Worm (Caenorhabditis elegans) whole organism, L4/young adult: ENCODE results near the gene lbp-3.

Experiments used
- W03F9.2 ChIP-seq: fragments of 150-350 bp; optimal IDR thresholded peaks from 2 replicates; lab custom pipeline; 2014; ENCODE audit warnings: missing biosample characterization, missing genetic modification characterization
- dao-5 ChIP-seq: sonication (generic microtip); optimal IDR thresholded peaks from 2 replicates; lab custom pipeline; 2016; ENCODE audit warnings: missing genotype, missing genetic modification characterization, moderate library complexity, missing compliant biosample characterization

DNA sequence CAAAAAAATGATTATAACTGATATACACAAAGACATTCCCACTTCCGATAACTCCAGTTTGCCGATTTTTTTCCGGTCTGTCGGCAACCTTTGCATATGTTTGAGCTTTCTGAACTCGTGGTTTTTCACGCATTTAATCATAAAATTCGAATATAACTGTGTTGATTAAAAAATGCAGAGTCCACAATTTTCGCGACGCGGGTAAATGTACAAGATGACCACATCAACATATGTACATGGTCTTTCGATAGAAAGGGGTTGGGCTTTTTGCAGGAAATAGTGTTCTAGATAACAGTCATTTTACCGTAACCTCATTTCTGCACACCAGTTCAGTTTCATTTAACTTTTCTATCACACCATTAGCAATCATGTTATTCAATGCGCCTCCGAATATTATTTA, 25.1 kb downstream of the lbp-3 start, which contains the start of gene K09C4.5:
- TF ChIP-seq dao-5 (no peak), W03F9.2 (tag; lab: Kevin White, UChicago) (no peak)
